Worm (Caenorhabditis elegans): Measurements from ENCODE around the gene C15C8.5.

The C15C8.5 gene

DNA sequence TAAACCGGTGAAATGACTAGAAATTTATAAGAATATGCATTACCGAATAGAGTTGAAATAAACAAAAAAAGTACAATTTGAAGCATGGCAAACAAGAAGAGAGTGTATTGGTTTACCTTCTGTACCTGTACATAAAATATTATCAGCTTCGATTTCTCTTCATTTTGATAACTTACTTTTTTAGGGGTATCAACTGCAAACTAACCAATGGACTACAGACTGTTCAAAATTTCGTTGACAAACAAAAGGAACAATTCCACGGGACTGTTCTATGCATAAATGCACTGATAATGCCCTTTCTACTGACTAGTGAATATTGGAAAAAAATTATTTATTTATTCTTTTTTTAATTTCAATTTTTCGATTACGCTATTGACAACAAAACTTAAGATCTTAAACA, 50.2 kb downstream of the C15C8.5 start, which contains the start of gene ugt-6:
ugt-6 (minus strand) TSS at position 233 of the 400 bp plus-strand sequence.
- TF ChIP-seq W03F9.2 (tag; optimal IDR thresholded peaks at IDR 0.05) (no peak), him-1 (tag; optimal IDR thresholded peaks at IDR 0.05) (no peak), dao-5 (tag; optimal IDR thresholded peaks at IDR 0.05) (no peak)

Measured in whole organism, L4/young adult.